Fruit fly (Drosophila melanogaster) whole organism, embryonic: Measurements from ENCODE around the gene Cyp9f2.
A peak's percentile ranks its signal among the peaks of the same experiment; 100 is the strongest.

Experiments used
- C15 ChIP-seq: fragments of 200-800 bp; sonication (Bioruptor generic); IDR thresholded peaks from 3 replicates; pipeline ENCODE4 v1.3.6; 2022; ENCODE audit warnings: missing biosample characterization, missing genetic modification characterization
- CG10366 ChIP-seq: fragments of 200-800 bp; sonication (Bioruptor generic); IDR thresholded peaks from 2 replicates; pipeline ENCODE4 v1.3.6; 2022; ENCODE audit warnings: missing biosample characterization, missing genetic modification characterization
- CG10462 ChIP-seq: fragments of 200-800 bp; sonication (Bioruptor generic); optimal IDR thresholded peaks from 2 replicates; lab custom pipeline; 2016; ENCODE audit warnings: missing biosample characterization, missing genetic modification characterization
- CG11093 ChIP-seq: fragments of 200-800 bp; sonication (Bioruptor generic); IDR thresholded peaks from 3 replicates; pipeline ENCODE4 v1.3.6; 2022; ENCODE audit warnings: missing biosample characterization, missing genetic modification characterization
- CG11398 ChIP-seq: fragments of 200-800 bp; sonication (Bioruptor generic); optimal IDR thresholded peaks from 2 replicates; lab custom pipeline; 2016; ENCODE audit warnings: missing biosample characterization, missing genetic modification characterization
- CG11696 ChIP-seq: fragments of 200-800 bp; sonication (Bioruptor generic); IDR thresholded peaks from 2 replicates; pipeline ENCODE4 v1.3.6; 2022; ENCODE audit warnings: missing biosample characterization, missing genetic modification characterization
- CG14441 ChIP-seq: fragments of 200-800 bp; sonication (Bioruptor generic); IDR thresholded peaks from 2 replicates; pipeline ENCODE4 v1.3.6; 2022; ENCODE audit warnings: missing biosample characterization, missing genetic modification characterization
- CG14860 ChIP-seq: fragments of 200-800 bp; sonication (Bioruptor generic); IDR thresholded peaks from 3 replicates; pipeline ENCODE4 v1.3.6; 2022; ENCODE audit warnings: missing biosample characterization, missing genetic modification characterization; ENCODE audit not compliant: partially characterized antibody
- CG15479 ChIP-seq: fragments of 200-800 bp; sonication (Bioruptor generic); optimal IDR thresholded peaks from 3 replicates; lab custom pipeline; 2019; ENCODE audit warnings: missing biosample characterization, mild to moderate bottlenecking, missing genetic modification characterization, moderate library complexity
- CG16815 ChIP-seq: fragments of 200-800 bp; sonication (Bioruptor generic); optimal IDR thresholded peaks from 3 replicates; lab custom pipeline; 2017; ENCODE audit warnings: missing biosample characterization, mild to moderate bottlenecking, missing genetic modification characterization
- CG17802 ChIP-seq: fragments of 200-800 bp; sonication (Bioruptor generic); optimal IDR thresholded peaks from 2 replicates; lab custom pipeline; 2018; ENCODE audit warnings: missing biosample characterization, mild to moderate bottlenecking, missing genetic modification characterization, moderate library complexity
- CG1792 ChIP-seq: fragments of 200-800 bp; sonication (Bioruptor generic); optimal IDR thresholded peaks from 2 replicates; lab custom pipeline; 2016; ENCODE audit warnings: missing biosample characterization, missing genetic modification characterization
- CG18599 ChIP-seq: fragments of 200-800 bp; sonication (Bioruptor generic); optimal IDR thresholded peaks from 3 replicates; lab custom pipeline; 2017; ENCODE audit warnings: missing biosample characterization, missing genetic modification characterization, mild to moderate bottlenecking, moderate library complexity, missing genetic modification reagents
- CG30020 ChIP-seq: fragments of 200-800 bp; optimal IDR thresholded peaks from 2 replicates; lab custom pipeline; 2019; ENCODE audit warnings: missing biosample characterization, mild to moderate bottlenecking, missing genetic modification characterization, moderate library complexity
- CG30431 ChIP-seq: fragments of 200-800 bp; sonication (Bioruptor generic); optimal IDR thresholded peaks from 2 replicates; lab custom pipeline; 2017; ENCODE audit warnings: missing biosample characterization, missing genetic modification characterization
- CG31224 ChIP-seq: fragments of 200-800 bp; sonication (Bioruptor generic); IDR thresholded peaks from 2 replicates; pipeline ENCODE4 v1.3.6; 2022; ENCODE audit warnings: missing biosample characterization, missing genetic modification characterization
- CG34224 ChIP-seq: fragments of 200-800 bp; sonication (Bioruptor generic); IDR thresholded peaks from 3 replicates; pipeline ENCODE4 v1.3.6; 2022; ENCODE audit warnings: missing biosample characterization, missing genetic modification characterization; ENCODE audit not compliant: partially characterized antibody
- CG3838 ChIP-seq: fragments of 200-800 bp; sonication (Bioruptor generic); optimal IDR thresholded peaks from 3 replicates; lab custom pipeline; 2016; ENCODE audit warnings: missing biosample characterization, missing genetic modification characterization
- CG4404 ChIP-seq: fragments of 200-800 bp; sonication (Bioruptor generic); IDR thresholded peaks from 2 replicates; pipeline ENCODE4 v1.3.6; 2022; ENCODE audit warnings: missing biosample characterization, missing genetic modification characterization
- CG4424 ChIP-seq: fragments of 200-800 bp; sonication (Bioruptor generic); optimal IDR thresholded peaks from 3 replicates; lab custom pipeline; 2016; ENCODE audit warnings: missing biosample characterization, missing genetic modification characterization
- CG6254 ChIP-seq: fragments of 200-800 bp; sonication (Bioruptor generic); optimal IDR thresholded peaks from 3 replicates; lab custom pipeline; 2017; ENCODE audit warnings: mild to moderate bottlenecking, missing biosample characterization, missing genetic modification reagents, missing genetic modification characterization
- CG6765 ChIP-seq: fragments of 200-800 bp; sonication (Bioruptor generic); optimal IDR thresholded peaks from 3 replicates; lab custom pipeline; 2017; ENCODE audit warnings: missing biosample characterization, mild to moderate bottlenecking, missing genetic modification characterization
- CG9932 ChIP-seq: fragments of 200-800 bp; sonication (Bioruptor generic); IDR thresholded peaks from 2 replicates; pipeline ENCODE4 v1.3.6; 2022; ENCODE audit warnings: missing biosample characterization, missing genetic modification characterization
- Doc2 ChIP-seq: fragments of 200-800 bp; sonication (Bioruptor generic); IDR thresholded peaks from 2 replicates; pipeline ENCODE4 v1.3.6; 2022; ENCODE audit warnings: missing biosample characterization, missing genetic modification characterization
- Eip74EF ChIP-seq, 2 experiments: fragments of 200-800 bp in 1 of 2; fragments of >200 bp in 1 of 2; sonication (Bioruptor generic) in 1 of 2; optimal IDR thresholded peaks; 2 replicates each; lab custom pipeline; 2017 to 2019; ENCODE audit warnings: missing biosample characterization in 2 of 2, missing genetic modification characterization in 2 of 2, mild to moderate bottlenecking in 1 of 2, moderate library complexity in 1 of 2
- Ets65A ChIP-seq: fragments of 200-800 bp; sonication (Bioruptor generic); peaks from one replicate; lab custom pipeline; 2016; ENCODE audit warnings: missing biosample characterization, missing genetic modification characterization
- Ets97D ChIP-seq: fragments of 200-800 bp; sonication (Bioruptor generic); optimal IDR thresholded peaks from 3 replicates; lab custom pipeline; 2016; ENCODE audit warnings: missing biosample characterization, missing genetic modification characterization
- Hmr ChIP-seq: fragments of 200-800 bp; sonication (Bioruptor generic); optimal IDR thresholded peaks from 3 replicates; lab custom pipeline; 2017; ENCODE audit warnings: mild to moderate bottlenecking, missing biosample characterization, missing genetic modification reagents, missing genetic modification characterization
- Myb ChIP-seq: fragments of 200-800 bp; sonication (Bioruptor generic); optimal IDR thresholded peaks from 2 replicates; lab custom pipeline; 2016; ENCODE audit warnings: missing biosample characterization, missing genetic modification characterization
- Neu2 ChIP-seq: fragments of 200-800 bp; sonication (Bioruptor generic); optimal IDR thresholded peaks from 3 replicates; lab custom pipeline; 2016; ENCODE audit warnings: missing biosample characterization, missing genetic modification characterization, borderline replicate concordance
- Nf-YB ChIP-seq: fragments of 200-800 bp; sonication (Bioruptor generic); optimal IDR thresholded peaks from 3 replicates; lab custom pipeline; 2019; ENCODE audit warnings: missing biosample characterization, mild to moderate bottlenecking, missing genetic modification characterization, moderate library complexity
- Optix ChIP-seq: fragments of 200-800 bp; sonication (Bioruptor generic); IDR thresholded peaks from 3 replicates; pipeline ENCODE4 v1.3.6; 2022; ENCODE audit warnings: missing biosample characterization, missing genetic modification characterization
- Ssrp ChIP-seq: fragments of 200-800 bp; sonication (Bioruptor generic); optimal IDR thresholded peaks from 2 replicates; lab custom pipeline; 2018; ENCODE audit warnings: missing biosample characterization, mild to moderate bottlenecking, missing genetic modification characterization, moderate library complexity
- ci ChIP-seq: fragments of 200-800 bp; sonication (Bioruptor generic); IDR thresholded peaks from 3 replicates; pipeline ENCODE4 v1.3.6; 2022; ENCODE audit warnings: missing biosample characterization, missing genetic modification characterization
- dan ChIP-seq: fragments of 200-800 bp; sonication (Bioruptor generic); IDR thresholded peaks from 2 replicates; pipeline ENCODE4 v1.3.6; 2022; ENCODE audit warnings: missing biosample characterization, missing genetic modification characterization
- dmrt11E ChIP-seq: fragments of 200-800 bp; sonication (Bioruptor generic); optimal IDR thresholded peaks from 3 replicates; lab custom pipeline; 2018; ENCODE audit warnings: missing biosample characterization, mild to moderate bottlenecking, missing genetic modification characterization, moderate library complexity
- fd96Cb ChIP-seq: fragments of 200-800 bp; sonication (Bioruptor generic); optimal IDR thresholded peaks from 2 replicates; lab custom pipeline; 2018; ENCODE audit warnings: missing biosample characterization, mild to moderate bottlenecking, missing genetic modification characterization, moderate library complexity
- ftz-f1 ChIP-seq: fragments of 200-800 bp; sonication (Bioruptor generic); optimal IDR thresholded peaks from 2 replicates; lab custom pipeline; 2016; ENCODE audit warnings: missing biosample characterization, missing genetic modification characterization
- fu2 ChIP-seq: fragments of 200-800 bp; sonication (Bioruptor generic); optimal IDR thresholded peaks from 2 replicates; lab custom pipeline; 2016; ENCODE audit warnings: missing biosample characterization, missing genetic modification characterization
- grau ChIP-seq: fragments of 200-800 bp; optimal IDR thresholded peaks from 3 replicates; lab custom pipeline; 2019; ENCODE audit warnings: missing biosample characterization, mild to moderate bottlenecking, missing genetic modification characterization, moderate library complexity
- gsb-n ChIP-seq: fragments of 200-800 bp; sonication (Bioruptor generic); optimal IDR thresholded peaks from 3 replicates; lab custom pipeline; 2018; ENCODE audit warnings: missing biosample characterization, mild to moderate bottlenecking, missing genetic modification characterization
- kay ChIP-seq: fragments of 200-800 bp; sonication (Bioruptor generic); optimal IDR thresholded peaks from 2 replicates; lab custom pipeline; 2016; ENCODE audit warnings: missing biosample characterization, missing genetic modification characterization
- lov ChIP-seq, 2 experiments: fragments of 200-800 bp in 1 of 2; fragments of >200 bp in 1 of 2; sonication (Bioruptor generic) in 1 of 2; IDR thresholded peaks in 1 of 2; optimal IDR thresholded peaks in 1 of 2; 2 replicates in 1 of 2; 3 replicates in 1 of 2; pipeline versions ENCODE4 v1.3.6 to Lab custom; 2017 to 2022; ENCODE audit warnings: missing biosample characterization in 1 of 2, missing genetic modification characterization in 1 of 2
- mld ChIP-seq: fragments of 200-800 bp; sonication (Bioruptor generic); IDR thresholded peaks from 3 replicates; pipeline ENCODE4 v1.3.6; 2022; ENCODE audit warnings: missing biosample characterization, missing genetic modification characterization; ENCODE audit not compliant: partially characterized antibody
- peb ChIP-seq: fragments of 200-800 bp; sonication (Bioruptor generic); IDR thresholded peaks from 2 replicates; pipeline ENCODE4 v1.3.6; 2022; ENCODE audit warnings: missing biosample characterization, missing genetic modification characterization
- ro ChIP-seq: fragments of 200-800 bp; sonication (Bioruptor generic); IDR thresholded peaks from 2 replicates; pipeline ENCODE4 v1.3.6; 2022; ENCODE audit warnings: missing biosample characterization, missing genetic modification characterization
- stc ChIP-seq: fragments of 200-800 bp; sonication (Bioruptor generic); IDR thresholded peaks from 2 replicates; pipeline ENCODE4 v1.3.6; 2022; ENCODE audit warnings: missing biosample characterization, missing genetic modification characterization
- trem ChIP-seq: fragments of 200-800 bp; optimal IDR thresholded peaks from 3 replicates; lab custom pipeline; 2019; ENCODE audit warnings: missing biosample characterization, mild to moderate bottlenecking, missing genetic modification characterization, moderate library complexity
- unpg ChIP-seq: fragments of 200-800 bp; sonication (Bioruptor generic); optimal IDR thresholded peaks from 3 replicates; lab custom pipeline; 2018; ENCODE audit warnings: missing biosample characterization, mild to moderate bottlenecking, missing genetic modification characterization, moderate library complexity
- zen ChIP-seq: fragments of 200-800 bp; sonication (Bioruptor generic); optimal IDR thresholded peaks from 3 replicates; lab custom pipeline; 2018; ENCODE audit warnings: missing biosample characterization, mild to moderate bottlenecking, missing genetic modification characterization, moderate library complexity

The Cyp9f2 gene

dm6 chr3R:12402935-12403334 is 2.9 kb downstream of the Cyp9f2 start (continued):
- TF ChIP-seq Ets65A (GFP tag; lab: Kevin White, UChicago), result peak; percentile 98
- TF ChIP-seq CG6765 (GFP tag; lab: Kevin White, UChicago), result peak; percentile 99
- TF ChIP-seq CG34224, result peak; percentile 55; the same call in 1 of the 3 replicates
- TF ChIP-seq CG16815 (GFP tag; lab: Kevin White, UChicago), result peak; percentile 84
- peak; percentile 97 for TF ChIP-seq Hmr
- TF ChIP-seq zen (tag; lab: Kevin White, UChicago), result peak; percentile 100
- TF ChIP-seq CG17802, result peak; percentile 89
- TF ChIP-seq CG1792 (GFP tag; lab: Kevin White, UChicago), result peak; percentile 97
- TF ChIP-seq Myb, result peak; percentile 70
- peak; percentile 95 for TF ChIP-seq CG10366 (GFP tag; lab: Robert Waterston, UW)
- TF ChIP-seq ci (GFP tag; lab: Robert Waterston, UW), result peak; percentile 99
- TF ChIP-seq Optix (GFP tag; lab: Robert Waterston, UW), result peak; percentile 86
- peak; percentile 90 for TF ChIP-seq CG30020 (tag; lab: Kevin White, UChicago)
- TF ChIP-seq dan (GFP tag; lab: Robert Waterston, UW), result peak; percentile 47; the same call in 1 of the 2 replicates
- peak; percentile 99 for TF ChIP-seq fd96Cb (tag; lab: Kevin White, UChicago)
- peak in 1 of 2 experiments; percentile 98 for TF ChIP-seq Eip74EF (GFP tag; optimal IDR thresholded peaks at IDR 0.05; lab: Kevin White, UChicago)
- TF ChIP-seq CG14441 (GFP tag; lab: Robert Waterston, UW), result peak; percentile 95
- TF ChIP-seq CG31224 (GFP tag; lab: Robert Waterston, UW), result peak; percentile 90
- TF ChIP-seq trem (tag; lab: Kevin White, UChicago), result peak; percentile 98
- peak; percentile 90 for TF ChIP-seq Ets97D (GFP tag; lab: Kevin White, UChicago)
- peak; percentile 89 for TF ChIP-seq Nf-YB (GFP tag; lab: Kevin White, UChicago)
- peak; percentile 80 for TF ChIP-seq CG4404
- TF ChIP-seq CG14860, result no peak
- TF ChIP-seq dmrt11E (tag; lab: Kevin White, UChicago), result peak; percentile 99
- TF ChIP-seq CG11696, result peak; percentile 95
- TF ChIP-seq Neu2 (GFP tag; lab: Kevin White, UChicago), result peak; percentile 86
- peak; percentile 71 for TF ChIP-seq CG15479 (GFP tag; lab: Kevin White, UChicago)
- peak; percentile 87 for TF ChIP-seq C15 (GFP tag; lab: Robert Waterston, UW)
- peak; percentile 90 for TF ChIP-seq CG3838 (GFP tag; lab: Kevin White, UChicago)
- TF ChIP-seq CG11398, result peak; percentile 88
- peak; percentile 63 for TF ChIP-seq ro
- TF ChIP-seq lov (optimal IDR thresholded peaks at IDR 0.05; lab: Kevin White, UChicago), result no peak
- TF ChIP-seq lov (GFP tag; IDR thresholded peaks at IDR 0.05; lab: Robert Waterston, UW), result peak; percentile 98
- TF ChIP-seq peb (GFP tag; lab: Robert Waterston, UW), result peak; percentile 92
- peak; percentile 99 for TF ChIP-seq CG18599
- no peak; the same call in 1 of the 2 replicates for TF ChIP-seq CG9932
- TF ChIP-seq CG10462 (GFP tag; lab: Kevin White, UChicago), result peak; percentile 93
- peak; percentile 45 for TF ChIP-seq ftz-f1 (GFP tag; lab: Kevin White, UChicago)
- peak; percentile 99 for TF ChIP-seq unpg (GFP tag; lab: Kevin White, UChicago)
- TF ChIP-seq Doc2 (GFP tag; lab: Robert Waterston, UW), result no peak
- peak; percentile 98 for TF ChIP-seq gsb-n (tag; lab: Kevin White, UChicago)
- peak; percentile 89 for TF ChIP-seq kay (GFP tag; lab: Kevin White, UChicago)
- peak; percentile 98 for TF ChIP-seq CG6254 (GFP tag; lab: Kevin White, UChicago)
- peak; percentile 97 for TF ChIP-seq stc
- TF ChIP-seq fu2 (GFP tag; lab: Kevin White, UChicago), result peak; percentile 88
- TF ChIP-seq CG4424, result peak; percentile 99
- no peak for TF ChIP-seq mld
- TF ChIP-seq CG30431 (GFP tag; lab: Kevin White, UChicago), result peak; percentile 94
- peak; percentile 98 for TF ChIP-seq grau (tag; lab: Kevin White, UChicago)
- TF ChIP-seq CG11093, result peak; percentile 84
- TF ChIP-seq Ssrp (tag; lab: Kevin White, UChicago), result peak; percentile 98
